Fruit fly (Drosophila melanogaster) whole organism, pupa: ENCODE results near the gene CG42296.

Source experiments
- CG12605 ChIP-seq: fragments of 200-800 bp; sonication (Bioruptor generic); IDR thresholded peaks from 2 replicates; pipeline ENCODE4 v1.3.6; 2022; ENCODE audit warnings: missing biosample characterization, missing genetic modification characterization
- CG13204 ChIP-seq: fragments of 200-800 bp; sonication (Bioruptor generic); optimal IDR thresholded peaks from 2 replicates; lab custom pipeline; 2018; ENCODE audit warnings: missing biosample characterization, mild to moderate bottlenecking, missing genetic modification characterization, moderate library complexity
- Snoo ChIP-seq: fragments of 200-800 bp; sonication (Bioruptor generic); optimal IDR thresholded peaks from 3 replicates; lab custom pipeline; 2017; ENCODE audit warnings: missing biosample characterization, mild to moderate bottlenecking, missing genetic modification characterization, inconsistent platforms

- TF ChIP-seq Snoo (tag; lab: Kevin White, UChicago) (no peak), CG13204 (GFP tag; lab: Kevin White, UChicago) (no peak), CG12605 (GFP tag; lab: Robert Waterston, UW) (no peak)
These were observed 28.7 kb downstream of the CG42296 start, which contains the start of gene CG15353 for dm6 chr2L:2007093-2007492.
